Worm (Caenorhabditis elegans): ENCODE results near the gene irld-55.
A peak's percentile ranks its signal among the peaks of the same experiment; 100 is the strongest.

Gene irld-55

DNA sequence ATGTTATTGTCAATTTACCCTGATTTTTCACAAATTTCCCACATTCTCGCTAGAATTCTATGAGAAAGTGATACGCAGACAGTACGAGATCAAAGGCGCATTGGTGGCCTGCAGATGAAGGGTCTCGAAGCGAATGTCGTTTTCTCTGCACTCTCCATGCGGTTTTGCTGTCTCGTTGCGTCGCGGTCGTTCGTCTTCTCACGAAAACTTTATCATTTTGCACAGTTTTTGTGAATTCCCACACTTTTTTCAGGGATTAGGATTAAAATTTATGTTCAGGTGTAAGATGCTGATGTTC, 50.9 kb downstream of the irld-55 start (continued):
- TF ChIP-seq ceh-27 (GFP tag; optimal IDR thresholded peaks at IDR 0.05) (peak; percentile 33), ceh-58 (GFP tag; IDR thresholded peaks at IDR 0.05) (no peak), zim-3 (tag; optimal IDR thresholded peaks at IDR 0.05) (no peak), T26A5.8 (tag; optimal IDR thresholded peaks at IDR 0.05) (no peak), ccch-3 (GFP tag; optimal IDR thresholded peaks at IDR 0.05) (no peak), cebp-1 (GFP tag; IDR thresholded peaks at IDR 0.05) (no peak), cebp-1 (tag; optimal IDR thresholded peaks at IDR 0.05) (no peak), him-1 (tag; optimal IDR thresholded peaks at IDR 0.05) (peak; percentile 28), mel-28 (tag; optimal IDR thresholded peaks at IDR 0.05; ENCODE audit: borderline replicate concordance) (no peak), cebp-2 (GFP tag; IDR thresholded peaks at IDR 0.05) (no peak), tbp1 (GFP tag; optimal IDR thresholded peaks at IDR 0.05) (peak; percentile 75), fkh-3 (tag; optimal IDR thresholded peaks at IDR 0.05) (no peak), ceh-79 (tag; optimal IDR thresholded peaks at IDR 0.05) (no peak), ztf-6 (GFP tag; IDR thresholded peaks at IDR 0.05) (no peak), hrde-1 (tag; optimal IDR thresholded peaks at IDR 0.05; ENCODE audit: borderline replicate concordance) (no peak), ztf-22 (GFP tag; optimal IDR thresholded peaks at IDR 0.05) (no peak), sea-2 (GFP tag; IDR thresholded peaks at IDR 0.05) (no peak), rec-8 (tag; optimal IDR thresholded peaks at IDR 0.05) (no peak), rpc-1 (optimal IDR thresholded peaks at IDR 0.05) (no peak), rpc-1 (tag; optimal IDR thresholded peaks at IDR 0.05) (no peak), Y79H2A.3 (GFP tag; conservative IDR thresholded peaks at IDR 0.05) (0 out of 2 replicates have a peak, but pooled peaks have one; percentile 51), die-1 (tag; optimal IDR thresholded peaks at IDR 0.05) (no peak), hmg-1.2 (GFP tag; IDR thresholded peaks at IDR 0.05) (peak; percentile 71), bed-2 (GFP tag; IDR thresholded peaks at IDR 0.05) (no peak), F23B12.7 (tag; optimal IDR thresholded peaks at IDR 0.05; ENCODE audit: insufficient read depth) (peak; percentile 56), sdz-38 (tag; optimal IDR thresholded peaks at IDR 0.05) (no peak), D2030.7 (GFP tag; IDR thresholded peaks at IDR 0.05) (peak; percentile 83), snpc-1.1 (tag; optimal IDR thresholded peaks at IDR 0.05; ENCODE audit: insufficient read depth) (peak; percentile 70), chd-7 (tag; optimal IDR thresholded peaks at IDR 0.05) (no peak), hmg-20 (GFP tag; IDR thresholded peaks at IDR 0.05) (no peak), K11D2.4 (GFP tag; IDR thresholded peaks at IDR 0.05) (no peak), nhr-27 (tag; optimal IDR thresholded peaks at IDR 0.05) (peak; percentile 12), madf-6 (GFP tag; IDR thresholded peaks at IDR 0.05) (peak; percentile 89), Y95B8A.8 (GFP tag; IDR thresholded peaks at IDR 0.05) (peak; percentile 66; the same call in 1 of the 2 replicates), let-607 (tag; optimal IDR thresholded peaks at IDR 0.05) (no peak), hlh-26 (GFP tag; conservative IDR thresholded peaks at IDR 0.05) (no peak), egl-44 (GFP tag; IDR thresholded peaks at IDR 0.05) (no peak), lin-54 (GFP tag; optimal IDR thresholded peaks at IDR 0.05) (peak; percentile 87), repo-1 (tag; optimal IDR thresholded peaks at IDR 0.05) (no peak), atf-7 (tag; optimal IDR thresholded peaks at IDR 0.05) (no peak), nfya-1 (tag; optimal IDR thresholded peaks at IDR 0.05; ENCODE audit: borderline replicate concordance, insufficient read depth) (no peak), pha-4 (tag; optimal IDR thresholded peaks at IDR 0.05) (no peak), lin-40 (tag; optimal IDR thresholded peaks at IDR 0.05) (peak; percentile 70), ztf-18 (tag; optimal IDR thresholded peaks at IDR 0.05) (peak; percentile 25), aptf-3 (GFP tag; IDR thresholded peaks at IDR 0.05) (no peak), F57C9.4 (tag; optimal IDR thresholded peaks at IDR 0.05) (no peak), mes-4 (tag; optimal IDR thresholded peaks at IDR 0.05) (no peak), akir-1 (GFP tag; optimal IDR thresholded peaks at IDR 0.05) (no peak), Y53F4B.3 (GFP tag; IDR thresholded peaks at IDR 0.05) (no peak; the same call in 1 of the 2 replicates), ceh-40 (GFP tag; IDR thresholded peaks at IDR 0.05) (no peak)
